Fruit fly (Drosophila melanogaster) whole organism, prepupa: Measurements from ENCODE around the gene eIF3a.

Source experiments
- Blimp-1 ChIP-seq: fragments of 200-800 bp; sonication (Bioruptor generic); optimal IDR thresholded peaks from 3 replicates; lab custom pipeline; 2017; ENCODE audit warnings: missing biosample characterization, missing genetic modification characterization, mild to moderate bottlenecking, moderate library complexity, missing genetic modification reagents
- CG10631 ChIP-seq: fragments of 200-800 bp; sonication (Bioruptor generic); optimal IDR thresholded peaks from 2 replicates; lab custom pipeline; 2016; ENCODE audit warnings: missing biosample characterization, missing genetic modification characterization
- CG10669 ChIP-seq: fragments of 200-800 bp; sonication (Bioruptor generic); optimal IDR thresholded peaks from 3 replicates; lab custom pipeline; 2018; ENCODE audit warnings: missing biosample characterization, mild to moderate bottlenecking, missing genetic modification characterization, moderate library complexity
- CG15336 ChIP-seq: fragments of 200-800 bp; sonication (Bioruptor generic); IDR thresholded peaks from 2 replicates; pipeline ENCODE4 v1.3.6; 2022; ENCODE audit warnings: missing biosample characterization, missing genetic modification characterization
- CG1621 ChIP-seq: fragments of 200-800 bp; sonication (Bioruptor generic); optimal IDR thresholded peaks from 3 replicates; lab custom pipeline; 2018; ENCODE audit warnings: missing biosample characterization, mild to moderate bottlenecking, missing genetic modification characterization
- CG16779 ChIP-seq: fragments of 200-800 bp; sonication (Bioruptor generic); optimal IDR thresholded peaks from 3 replicates; lab custom pipeline; 2017; ENCODE audit warnings: missing biosample characterization, mild to moderate bottlenecking, missing genetic modification characterization
- CG3032 ChIP-seq: fragments of 200-800 bp; optimal IDR thresholded peaks from 2 replicates; lab custom pipeline; 2019; ENCODE audit warnings: missing biosample characterization, mild to moderate bottlenecking, missing genetic modification characterization, moderate library complexity
- CG32006 ChIP-seq: fragments of 200-800 bp; sonication (Bioruptor generic); optimal IDR thresholded peaks from 3 replicates; lab custom pipeline; 2017; ENCODE audit warnings: missing biosample characterization, mild to moderate bottlenecking, missing genetic modification characterization
- CG34406 ChIP-seq: fragments of 200-800 bp; sonication (Bioruptor generic); optimal IDR thresholded peaks from 3 replicates; lab custom pipeline; 2016; ENCODE audit warnings: missing biosample characterization, missing genetic modification characterization
- CG3919 ChIP-seq: fragments of 200-800 bp; sonication (Bioruptor generic); optimal IDR thresholded peaks from 3 replicates; lab custom pipeline; 2016; ENCODE audit warnings: missing biosample characterization, missing genetic modification characterization
- CG4318 ChIP-seq: fragments of 200-800 bp; sonication (Bioruptor generic); optimal IDR thresholded peaks from 3 replicates; lab custom pipeline; 2017; ENCODE audit warnings: missing biosample characterization, mild to moderate bottlenecking, missing genetic modification characterization
- CG6163 ChIP-seq: fragments of 200-800 bp; sonication (Bioruptor generic); IDR thresholded peaks from 3 replicates; pipeline ENCODE4 v1.3.6; 2022; ENCODE audit warnings: missing biosample characterization, missing genetic modification characterization
- CG6276 ChIP-seq: fragments of 200-800 bp; sonication (Bioruptor generic); optimal IDR thresholded peaks from 2 replicates; lab custom pipeline; 2017; ENCODE audit warnings: missing biosample characterization, mild to moderate bottlenecking, missing genetic modification characterization
- CG6808 ChIP-seq: fragments of 200-800 bp; sonication (Bioruptor generic); optimal IDR thresholded peaks from 3 replicates; lab custom pipeline; 2017; ENCODE audit warnings: missing biosample characterization, missing genetic modification characterization, mild to moderate bottlenecking, moderate library complexity, missing genetic modification reagents
- CG6854 ChIP-seq: fragments of 200-800 bp; sonication (Bioruptor generic); optimal IDR thresholded peaks from 2 replicates; lab custom pipeline; 2017; ENCODE audit warnings: missing biosample characterization, mild to moderate bottlenecking, missing genetic modification characterization
- CG7368 ChIP-seq: fragments of 200-800 bp; sonication (Bioruptor generic); optimal IDR thresholded peaks from 3 replicates; lab custom pipeline; 2016; ENCODE audit warnings: missing biosample characterization, missing genetic modification characterization
- CG8319 ChIP-seq: fragments of 200-800 bp; sonication (Bioruptor generic); optimal IDR thresholded peaks from 3 replicates; lab custom pipeline; 2016; ENCODE audit warnings: missing biosample characterization, missing genetic modification characterization
- CG9139 ChIP-seq: fragments of 200-800 bp; sonication (Bioruptor generic); optimal IDR thresholded peaks from 3 replicates; lab custom pipeline; 2017; ENCODE audit warnings: missing biosample characterization, mild to moderate bottlenecking, missing genetic modification characterization
- Eip75B ChIP-seq: fragments of 200-800 bp; sonication (Bioruptor generic); optimal IDR thresholded peaks from 3 replicates; lab custom pipeline; 2016; ENCODE audit warnings: missing biosample characterization, missing genetic modification characterization
- Eip78C ChIP-seq: fragments of 200-800 bp; sonication (Bioruptor generic); peaks from one replicate; lab custom pipeline; 2016; ENCODE audit warnings: missing biosample characterization, missing genetic modification characterization
- Ets21C ChIP-seq: fragments of 200-800 bp; sonication (Bioruptor generic); optimal IDR thresholded peaks from 3 replicates; lab custom pipeline; 2016; ENCODE audit warnings: missing biosample characterization, missing genetic modification characterization
- Ets96B ChIP-seq: fragments of 200-800 bp; optimal IDR thresholded peaks from 2 replicates; lab custom pipeline; 2019; ENCODE audit warnings: missing biosample characterization, mild to moderate bottlenecking, missing genetic modification characterization, moderate library complexity
- Gug ChIP-seq: fragments of 200-800 bp; sonication (Bioruptor generic); IDR thresholded peaks from 2 replicates; pipeline ENCODE4 v1.3.6; 2022; ENCODE audit warnings: missing biosample characterization, missing genetic modification characterization
- Hr38 ChIP-seq: sonication (Bioruptor generic); optimal IDR thresholded peaks from 2 replicates; lab custom pipeline; 2016; ENCODE audit warnings: missing biosample characterization, missing genetic modification characterization
- Hr39 ChIP-seq: fragments of 200-800 bp; sonication (Bioruptor generic); optimal IDR thresholded peaks from 2 replicates; lab custom pipeline; 2016; ENCODE audit warnings: missing biosample characterization, missing genetic modification characterization
- Hr4 ChIP-seq: fragments of 200-800 bp; sonication (Bioruptor generic); optimal IDR thresholded peaks from 3 replicates; lab custom pipeline; 2016; ENCODE audit warnings: missing biosample characterization, missing genetic modification characterization
- Lpt ChIP-seq: fragments of 200-800 bp; sonication (Bioruptor generic); optimal IDR thresholded peaks from 3 replicates; lab custom pipeline; 2016; ENCODE audit warnings: missing biosample characterization, missing genetic modification characterization
- Met ChIP-seq: fragments of 200-800 bp; sonication (Bioruptor generic); optimal IDR thresholded peaks from 3 replicates; lab custom pipeline; 2016; ENCODE audit warnings: missing biosample characterization, missing genetic modification characterization
- OdsH ChIP-seq: fragments of 200-800 bp; sonication (Bioruptor generic); optimal IDR thresholded peaks from 3 replicates; lab custom pipeline; 2016; ENCODE audit warnings: missing biosample characterization, missing genetic modification characterization
- Smox ChIP-seq: fragments of 200-800 bp; sonication (Bioruptor generic); optimal IDR thresholded peaks from 3 replicates; lab custom pipeline; 2016; ENCODE audit warnings: missing biosample characterization, missing genetic modification characterization
- Sox102F ChIP-seq: fragments of 200-800 bp; sonication (Bioruptor generic); optimal IDR thresholded peaks from 2 replicates; lab custom pipeline; 2016; ENCODE audit warnings: missing biosample characterization, mild to moderate bottlenecking, missing genetic modification characterization
- Sox14 ChIP-seq: fragments of 200-800 bp; sonication (Bioruptor generic); optimal IDR thresholded peaks from 3 replicates; lab custom pipeline; 2016; ENCODE audit warnings: missing biosample characterization, missing genetic modification characterization
- Sox15 ChIP-seq: fragments of 200-800 bp; sonication (Bioruptor generic); optimal IDR thresholded peaks from 3 replicates; lab custom pipeline; 2016; ENCODE audit warnings: missing biosample characterization, missing genetic modification characterization
- cyc ChIP-seq: fragments of 200-800 bp; sonication (Bioruptor generic); optimal IDR thresholded peaks from 3 replicates; lab custom pipeline; 2016; ENCODE audit warnings: missing biosample characterization, missing genetic modification characterization
- eg ChIP-seq: fragments of 200-800 bp; sonication (Bioruptor generic); IDR thresholded peaks from 3 replicates; pipeline ENCODE4 v1.3.6; 2022; ENCODE audit warnings: missing biosample characterization, missing genetic modification characterization
- fd59A ChIP-seq: fragments of 200-800 bp; sonication (Bioruptor generic); optimal IDR thresholded peaks from 2 replicates; lab custom pipeline; 2017; ENCODE audit warnings: missing biosample characterization, mild to moderate bottlenecking, missing genetic modification characterization, missing genetic modification reagents
- fkh ChIP-seq: fragments of 200-800 bp; sonication (Bioruptor generic); optimal IDR thresholded peaks from 3 replicates; lab custom pipeline; 2017; ENCODE audit warnings: missing biosample characterization, mild to moderate bottlenecking, missing genetic modification characterization, moderate library complexity
- lz ChIP-seq: fragments of 200-800 bp; sonication (Bioruptor generic); optimal IDR thresholded peaks from 3 replicates; lab custom pipeline; 2016; ENCODE audit warnings: missing biosample characterization, missing genetic modification characterization
- pdm3 ChIP-seq: fragments of 200-800 bp; sonication (Bioruptor generic); optimal IDR thresholded peaks from 3 replicates; lab custom pipeline; 2016; ENCODE audit warnings: missing biosample characterization, missing genetic modification characterization
- salr ChIP-seq, 2 experiments: fragments of 200-800 bp; sonication (Bioruptor generic); optimal IDR thresholded peaks; 3 replicates each; lab custom pipeline; 2016 to 2018; ENCODE audit warnings: missing biosample characterization in 2 of 2, missing genetic modification characterization in 2 of 2, mild to moderate bottlenecking in 1 of 2
- spab ChIP-seq: fragments of 200-800 bp; sonication (Bioruptor generic); optimal IDR thresholded peaks from 2 replicates; lab custom pipeline; 2017; ENCODE audit warnings: missing biosample characterization, mild to moderate bottlenecking, missing genetic modification characterization, missing genetic modification reagents
- svp ChIP-seq: fragments of 200-800 bp; sonication (Bioruptor generic); peaks from one replicate; lab custom pipeline; 2016; ENCODE audit warnings: missing biosample characterization, missing genetic modification characterization
- vri ChIP-seq: fragments of 200-800 bp; sonication (Bioruptor generic); optimal IDR thresholded peaks from 3 replicates; lab custom pipeline; 2016; ENCODE audit warnings: missing biosample characterization, mild to moderate bottlenecking, missing genetic modification characterization

The eIF3a gene

DNA sequence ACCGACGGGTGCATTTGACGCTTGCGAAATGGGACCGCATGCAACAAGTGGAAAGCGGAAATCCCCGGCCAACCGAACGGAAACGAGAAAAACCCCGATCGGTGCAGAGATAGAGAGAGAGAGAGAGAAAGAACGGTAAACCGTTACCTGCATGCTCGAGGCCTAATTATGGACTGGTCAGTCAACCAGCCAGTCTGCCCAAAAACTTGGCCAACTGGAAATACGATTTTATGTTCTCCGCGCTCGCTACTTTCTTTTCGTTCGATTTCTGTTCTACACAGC lies 38.9 kb upstream of the eIF3a start:
- TF ChIP-seq Ets21C (GFP tag; lab: Kevin White, UChicago) = no peak
- peak; percentile 49 for TF ChIP-seq Blimp-1 (GFP tag; lab: Kevin White, UChicago)
- peak; percentile 79 for TF ChIP-seq CG6854
- no peak for TF ChIP-seq CG6163 (GFP tag; lab: Robert Waterston, UW)
- TF ChIP-seq cyc (GFP tag; lab: Kevin White, UChicago) = no peak
- TF ChIP-seq CG1621 (tag; lab: Kevin White, UChicago) = no peak
- no peak for TF ChIP-seq CG4318 (GFP tag; lab: Kevin White, UChicago)
- TF ChIP-seq Hr39 (GFP tag; lab: Kevin White, UChicago) = no peak
- no peak for TF ChIP-seq Sox15 (GFP tag; lab: Kevin White, UChicago)

DNA sequence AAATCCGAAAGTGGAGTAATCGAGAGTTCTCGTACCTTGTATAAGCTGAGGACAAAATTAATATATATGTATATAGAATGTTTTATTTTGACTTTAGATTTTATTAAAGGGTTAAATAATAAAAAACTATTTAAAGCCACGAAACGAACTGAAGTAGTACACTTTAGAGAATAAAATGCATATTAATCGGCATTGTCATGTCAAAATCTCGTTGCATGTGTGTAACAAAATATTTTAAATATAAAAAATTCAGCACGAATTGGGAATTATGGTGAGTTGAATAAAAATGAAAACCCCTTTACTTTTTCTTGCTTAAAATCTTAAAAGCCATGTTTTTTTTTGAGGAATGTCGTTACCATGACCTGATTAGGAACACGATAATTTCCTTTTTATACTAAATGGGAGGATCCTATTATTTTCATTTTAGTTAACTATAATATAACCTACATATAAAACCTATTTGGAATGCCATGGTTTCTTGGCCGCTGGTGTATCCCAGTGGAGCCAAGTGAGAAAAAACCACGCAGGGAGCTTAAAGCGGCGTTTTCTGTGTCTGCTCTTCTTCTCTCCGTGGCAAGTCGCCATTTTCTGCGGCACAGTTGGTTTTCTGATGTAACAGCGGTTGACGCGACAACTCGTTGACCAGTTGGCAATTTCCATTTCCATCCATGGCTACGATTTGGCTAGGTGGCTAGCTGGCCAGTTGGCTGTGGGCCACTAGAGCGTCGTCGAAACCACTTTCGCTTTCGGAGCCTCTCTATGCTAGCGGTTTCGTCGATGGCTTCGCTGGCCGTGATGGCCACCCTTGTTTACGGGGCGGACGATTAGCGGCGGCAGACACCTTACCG lies 38.4 kb upstream of the eIF3a start:
- TF ChIP-seq CG4318 (GFP tag; lab: Kevin White, UChicago) (peak; percentile 47), CG6276 (peak; percentile 19), CG6854 (no peak), CG6808 (GFP tag; lab: Kevin White, UChicago) (no peak), salr (GFP tag; optimal IDR thresholded peaks at IDR 0.05; lab: Kevin White, UChicago) (peak in 1 of 2 experiments; percentile 47), Hr39 (GFP tag; lab: Kevin White, UChicago) (no peak), fkh (GFP tag; lab: Kevin White, UChicago) (no peak), CG15336 (GFP tag; lab: Robert Waterston, UW) (no peak), Hr38 (GFP tag; lab: Kevin White, UChicago) (no peak), Sox15 (GFP tag; lab: Kevin White, UChicago) (no peak), CG3032 (tag; lab: Kevin White, UChicago) (no peak), vri (GFP tag; lab: Kevin White, UChicago) (no peak), eg (GFP tag; lab: Robert Waterston, UW) (0 out of 3 replicates have a peak, but pooled peaks have one; percentile 21), Eip75B (GFP tag; lab: Kevin White, UChicago) (no peak), Smox (GFP tag; lab: Kevin White, UChicago) (no peak), Sox14 (GFP tag; lab: Kevin White, UChicago) (no peak), CG10669 (no peak), CG1621 (tag; lab: Kevin White, UChicago) (no peak), svp (GFP tag; lab: Kevin White, UChicago) (peak; percentile 45), spab (no peak), CG9139 (GFP tag; lab: Kevin White, UChicago) (no peak), pdm3 (GFP tag; lab: Kevin White, UChicago) (peak; percentile 6), CG34406 (GFP tag; lab: Kevin White, UChicago) (no peak), CG32006 (GFP tag; lab: Kevin White, UChicago) (peak; percentile 73), CG10631 (GFP tag; lab: Kevin White, UChicago) (peak; percentile 13), fd59A (GFP tag; lab: Kevin White, UChicago) (no peak), Eip78C (GFP tag; lab: Kevin White, UChicago) (peak; percentile 66), Ets96B (tag; lab: Kevin White, UChicago) (no peak)

DNA sequence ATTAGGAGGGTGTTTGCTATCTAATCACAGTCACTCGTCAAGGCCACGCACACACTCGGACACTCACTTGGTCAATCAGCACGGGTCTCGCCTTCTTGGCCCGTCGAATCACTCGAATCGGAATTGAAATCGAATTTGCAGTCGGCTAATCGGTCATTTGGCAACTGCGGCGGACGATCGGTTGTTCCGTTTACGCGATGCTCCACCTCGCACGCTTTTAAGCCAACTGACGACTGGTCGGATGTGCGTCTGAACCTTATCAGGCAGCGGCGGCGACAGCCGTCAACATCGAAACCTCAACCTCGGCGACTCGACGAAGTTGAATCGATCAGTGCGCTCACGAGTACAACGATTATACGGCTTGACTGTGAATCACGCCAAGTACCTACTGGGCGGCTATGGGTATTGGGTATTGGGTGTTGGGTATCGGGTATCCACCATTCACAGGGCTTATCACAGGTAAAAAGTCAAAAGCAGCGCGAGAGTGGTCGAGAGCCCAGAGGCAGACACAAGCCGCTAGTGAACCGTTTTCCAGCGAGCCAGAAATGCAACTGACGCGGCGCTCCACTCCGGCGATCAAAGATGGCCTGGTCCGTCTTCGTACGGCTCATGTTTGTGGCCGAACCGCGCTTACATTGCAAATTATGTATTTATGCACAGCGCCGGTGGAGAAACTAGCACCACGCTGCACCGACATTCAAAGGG lies 37.5 kb upstream of the eIF3a start:
- peak; percentile 59 for TF ChIP-seq fkh (GFP tag; lab: Kevin White, UChicago)
- no peak for TF ChIP-seq Hr39 (GFP tag; lab: Kevin White, UChicago)
- TF ChIP-seq Hr38 (GFP tag; lab: Kevin White, UChicago) = no peak
- TF ChIP-seq Gug (GFP tag; lab: Robert Waterston, UW) = no peak
- TF ChIP-seq Smox (GFP tag; lab: Kevin White, UChicago) = no peak
- no peak for TF ChIP-seq Hr4
- no peak for TF ChIP-seq spab
- no peak for TF ChIP-seq CG32006 (GFP tag; lab: Kevin White, UChicago)
- no peak for TF ChIP-seq lz (GFP tag; lab: Kevin White, UChicago)
- no peak for TF ChIP-seq Sox15 (GFP tag; lab: Kevin White, UChicago)
- TF ChIP-seq Eip78C (GFP tag; lab: Kevin White, UChicago) = peak; percentile 85
- no peak for TF ChIP-seq Lpt
- no peak for TF ChIP-seq Met
- no peak for TF ChIP-seq eg (GFP tag; lab: Robert Waterston, UW)
- TF ChIP-seq Sox102F (GFP tag; lab: Kevin White, UChicago) = no peak
- no peak for TF ChIP-seq CG8319
- TF ChIP-seq CG16779 (tag; lab: Kevin White, UChicago) = no peak
- peak; percentile 5 for TF ChIP-seq CG3919 (GFP tag; lab: Kevin White, UChicago)
- no peak for TF ChIP-seq OdsH (GFP tag; lab: Kevin White, UChicago)
- TF ChIP-seq CG15336 (GFP tag; lab: Robert Waterston, UW) = no peak; the same call in 1 of the 2 replicates
- TF ChIP-seq CG7368 (GFP tag; lab: Kevin White, UChicago) = no peak
- peak; percentile 74 for TF ChIP-seq svp (GFP tag; lab: Kevin White, UChicago)
- no peak for TF ChIP-seq CG10669
- TF ChIP-seq CG1621 (tag; lab: Kevin White, UChicago) = peak; percentile 68
- no peak for TF ChIP-seq Ets96B (tag; lab: Kevin White, UChicago)
- peak; percentile 21 for TF ChIP-seq CG9139 (GFP tag; lab: Kevin White, UChicago)
